Fruit fly (Drosophila melanogaster): Measurements from ENCODE around the gene Or1a.

Gene Or1a

DNA sequence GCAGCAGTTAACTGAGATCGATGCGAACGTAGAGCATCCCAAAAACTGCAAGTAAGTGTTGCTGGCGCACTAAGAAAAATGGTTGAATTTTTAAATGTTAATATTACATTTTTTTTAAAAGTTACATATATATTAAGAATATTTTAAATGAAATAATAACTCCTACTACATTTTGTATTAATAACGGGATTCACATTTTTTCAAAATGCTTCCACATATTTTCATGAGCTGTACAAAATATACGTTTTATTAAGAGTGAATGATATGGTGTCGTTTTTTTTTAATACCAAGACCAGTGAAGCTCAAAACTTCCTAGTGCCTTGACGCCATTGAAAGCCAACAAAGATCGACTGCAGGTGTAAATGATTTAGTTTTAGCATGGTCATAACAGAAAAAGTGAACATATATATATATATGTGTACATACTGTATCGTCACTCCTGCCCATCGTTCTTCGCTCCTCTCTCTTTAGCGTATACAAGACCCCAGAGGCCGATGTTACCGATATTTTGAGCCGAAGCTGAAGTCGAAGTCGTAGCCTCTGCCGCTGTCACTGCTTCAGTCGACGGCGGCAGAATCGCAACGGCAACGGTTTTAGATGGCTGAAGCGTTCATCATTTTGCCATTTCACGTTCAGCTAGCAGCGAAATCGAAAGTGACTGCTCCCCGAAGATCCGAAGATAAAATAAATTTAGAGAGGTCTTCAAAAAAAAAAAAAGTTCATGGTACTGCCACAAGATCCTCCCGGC, 27.7 kb downstream of the Or1a start:
- no peak for TF ChIP-seq CG3163 (GFP tag; optimal IDR thresholded peaks at IDR 0.05)
- TF ChIP-seq sima (GFP tag; optimal IDR thresholded peaks at IDR 0.05), result no peak
- TF ChIP-seq Pdp1 (GFP tag; optimal IDR thresholded peaks at IDR 0.05), result no peak
- TF ChIP-seq CG16863 (GFP tag; optimal IDR thresholded peaks at IDR 0.05), result no peak
- peak; percentile 13 for TF ChIP-seq CG7839 (tag; optimal IDR thresholded peaks at IDR 0.05)
- TF ChIP-seq slbo (GFP tag; IDR thresholded peaks at IDR 0.05), result no peak
- TF ChIP-seq Awh (GFP tag; IDR thresholded peaks at IDR 0.05), result no peak
- TF ChIP-seq Nf-YA (GFP tag; IDR thresholded peaks at IDR 0.05), result no peak
- TF ChIP-seq YL-1 (GFP tag; optimal IDR thresholded peaks at IDR 0.05), result no peak
- no peak for TF ChIP-seq tna (GFP tag; IDR thresholded peaks at IDR 0.05; ENCODE audit: partially characterized antibody)
- no peak for TF ChIP-seq CG17385 (GFP tag; optimal IDR thresholded peaks at IDR 0.05)
- no peak for TF ChIP-seq CG12391 (tag; optimal IDR thresholded peaks at IDR 0.05)
- TF ChIP-seq CG11696 (GFP tag; IDR thresholded peaks at IDR 0.05), result no peak
- no peak for TF ChIP-seq ranshi (GFP tag; IDR thresholded peaks at IDR 0.05)
- no peak for TF ChIP-seq ewg (GFP tag; optimal IDR thresholded peaks at IDR 0.05)
- TF ChIP-seq nom (GFP tag; optimal IDR thresholded peaks at IDR 0.05), result no peak
- no peak for TF ChIP-seq btn (GFP tag; optimal IDR thresholded peaks at IDR 0.05)
- TF ChIP-seq Ptx1 (GFP tag; IDR thresholded peaks at IDR 0.05), result peak; percentile 36; the same call in 1 of the 2 replicates
- no peak for TF ChIP-seq CG9437 (GFP tag; optimal IDR thresholded peaks at IDR 0.05)
- peak; percentile 26; the same call in 1 of the 2 replicates for TF ChIP-seq sob (GFP tag; IDR thresholded peaks at IDR 0.05)
- TF ChIP-seq CG2678 (tag; optimal IDR thresholded peaks at IDR 0.05), result peak; percentile 22
- TF ChIP-seq Gsc (GFP tag; IDR thresholded peaks at IDR 0.05), result no peak
- no peak for TF ChIP-seq CG8290 (GFP tag; optimal IDR thresholded peaks at IDR 0.05)
- TF ChIP-seq CG8290 (tag; optimal IDR thresholded peaks at IDR 0.05), result no peak
- TF ChIP-seq gsb-n (tag; optimal IDR thresholded peaks at IDR 0.05), result no peak
- no peak for TF ChIP-seq Mrtf (GFP tag; IDR thresholded peaks at IDR 0.05)
- 0 out of 3 replicates have a peak, but pooled peaks have one; percentile 36 for TF ChIP-seq dysf (GFP tag; IDR thresholded peaks at IDR 0.05)
- no peak for TF ChIP-seq sens (GFP tag)
- TF ChIP-seq Dip2 (GFP tag; IDR thresholded peaks at IDR 0.05), result no peak
- TF ChIP-seq gt (GFP tag; IDR thresholded peaks at IDR 0.05), result no peak
- TF ChIP-seq Sry-δ (GFP tag; optimal IDR thresholded peaks at IDR 0.05), result no peak
- no peak for TF ChIP-seq seq (GFP tag; IDR thresholded peaks at IDR 0.05)
- no peak for TF ChIP-seq CrebB (tag; optimal IDR thresholded peaks at IDR 0.05)
- no peak for TF ChIP-seq usp (GFP tag; optimal IDR thresholded peaks at IDR 0.05)
- TF ChIP-seq HmgD (GFP tag; optimal IDR thresholded peaks at IDR 0.05), result no peak
- TF ChIP-seq CG9215 (GFP tag; IDR thresholded peaks at IDR 0.05), result no peak
- no peak for TF ChIP-seq HLH4C (GFP tag; IDR thresholded peaks at IDR 0.05; ENCODE audit: partially characterized antibody)
- TF ChIP-seq hth (optimal IDR thresholded peaks at IDR 0.05), result no peak
- TF ChIP-seq CG8924 (tag; optimal IDR thresholded peaks at IDR 0.05), result peak; percentile 12
- TF ChIP-seq zf30C (GFP tag; optimal IDR thresholded peaks at IDR 0.05), result no peak
- peak; percentile 68 for TF ChIP-seq Adf1 (GFP tag; IDR thresholded peaks at IDR 0.05)
- TF ChIP-seq CG18599 (GFP tag; optimal IDR thresholded peaks at IDR 0.05), result no peak
- TF ChIP-seq danr (GFP tag; IDR thresholded peaks at IDR 0.05), result no peak
- no peak for TF ChIP-seq CG17829 (tag; optimal IDR thresholded peaks at IDR 0.05)
- no peak for TF ChIP-seq Doc3 (GFP tag; IDR thresholded peaks at IDR 0.05; ENCODE audit: partially characterized antibody)
- TF ChIP-seq CG15601 (tag; optimal IDR thresholded peaks at IDR 0.05), result no peak
- peak; percentile 50; the same call in 1 of the 2 replicates for TF ChIP-seq Drgx (GFP tag; IDR thresholded peaks at IDR 0.05)
- TF ChIP-seq Oli (tag; optimal IDR thresholded peaks at IDR 0.05), result peak; percentile 39
- TF ChIP-seq Sox102F (GFP tag; optimal IDR thresholded peaks at IDR 0.05), result peak; percentile 60
- 0 out of 2 replicates have a peak, but pooled peaks have one; percentile 18 for TF ChIP-seq CG17328 (GFP tag; IDR thresholded peaks at IDR 0.05)
- no peak for TF ChIP-seq chm (GFP tag; IDR thresholded peaks at IDR 0.05)
